Fruit fly (Drosophila melanogaster) S2 (cell line): ENCODE data around the gene Drsl1.

Source experiments
- CG8478 ChIP-seq: fragments of >200 bp; optimal IDR thresholded peaks from 2 replicates; lab custom pipeline; 2018
- CTCF ChIP-seq, 2 experiments: fragments of >200 bp; optimal IDR thresholded peaks; 2 replicates each; lab custom pipeline; 2018

- no peak for TF ChIP-seq CG8478
- TF ChIP-seq CTCF (optimal IDR thresholded peaks at IDR 0.05; lab: Kevin White, UChicago), result no peak
Observed at dm6 chr3L:3369256-3369655, 33.7 kb upstream of the Drsl1 start, which contains the start of gene Drs.
